Worm (Caenorhabditis elegans) whole organism, young adult: ENCODE results near the gene C56E10.3.

Experiments used
- B0336.3 ChIP-seq: fragments of 200-800 bp; sonication (Bioruptor generic); IDR thresholded peaks from 2 replicates; pipeline ENCODE4 v1.3.6; 2022; ENCODE audit warnings: missing genetic modification characterization, missing compliant biosample characterization
- D2030.7 ChIP-seq: fragments of 200-800 bp; sonication (Bioruptor generic); IDR thresholded peaks from 2 replicates; pipeline ENCODE4 v1.3.6; 2022; ENCODE audit warnings: missing genetic modification reagents, missing genetic modification characterization, missing compliant biosample characterization
- ama-1 ChIP-seq, 3 experiments: fragments of 150-350 bp in 1 of 3; sonication (generic microtip) in 2 of 3; optimal IDR thresholded peaks; 2 replicates each; lab custom pipeline; 2014 to 2018; ENCODE audit warnings: missing biosample characterization in 2 of 3, missing genetic modification characterization in 2 of 3, missing genetic modification reagents in 2 of 3
- cebp-1 ChIP-seq, 2 experiments: fragments of 200-800 bp in 1 of 2; sonication (Bioruptor generic) in 1 of 2; sonication (generic microtip) in 1 of 2; IDR thresholded peaks in 1 of 2; optimal IDR thresholded peaks in 1 of 2; 2 replicates each; pipeline versions ENCODE4 v1.3.6 to Lab custom; 2017 to 2022; ENCODE audit warnings: missing compliant biosample characterization in 2 of 2, missing genetic modification characterization in 2 of 2, mild to moderate bottlenecking in 1 of 2, missing genetic modification reagents in 1 of 2, moderate library complexity in 1 of 2
- cebp-2 ChIP-seq: fragments of 200-800 bp; sonication (Bioruptor generic); IDR thresholded peaks from 2 replicates; pipeline ENCODE4 v1.3.6; 2022; ENCODE audit warnings: missing genetic modification characterization, missing compliant biosample characterization
- ceh-58 ChIP-seq: fragments of 200-800 bp; sonication (Bioruptor generic); IDR thresholded peaks from 2 replicates; pipeline ENCODE4 v1.3.6; 2022; ENCODE audit warnings: missing genetic modification characterization, missing compliant biosample characterization
- gei-17 ChIP-seq: fragments of 200-800 bp; sonication (Bioruptor generic); optimal IDR thresholded peaks from 2 replicates; lab custom pipeline; 2018; ENCODE audit warnings: mild to moderate bottlenecking, missing genetic modification characterization, missing compliant biosample characterization
- hlh-12 ChIP-seq: sonication (generic microtip); optimal IDR thresholded peaks from 2 replicates; lab custom pipeline; 2016; ENCODE audit warnings: missing genetic modification characterization, missing compliant biosample characterization
- hsf-1 ChIP-seq: fragments of 200-800 bp; sonication (Bioruptor generic); IDR thresholded peaks from 2 replicates; pipeline ENCODE4 v1.3.6; 2022; ENCODE audit warnings: missing genetic modification reagents, missing genetic modification characterization, missing compliant biosample characterization
- rpc-1 ChIP-seq, 2 experiments: fragments of 150-350 bp in 1 of 2; sonication (generic microtip) in 1 of 2; optimal IDR thresholded peaks; 2 replicates each; lab custom pipeline; 2014 to 2018; ENCODE audit warnings: missing biosample characterization in 1 of 2, missing genetic modification characterization in 1 of 2, missing genetic modification reagents in 1 of 2, missing genotype in 1 of 2
- somi-1 ChIP-seq: fragments of 200-800 bp; sonication (Bioruptor generic); optimal IDR thresholded peaks from 2 replicates; lab custom pipeline; 2018; ENCODE audit warnings: mild to moderate bottlenecking, missing genetic modification characterization, missing compliant biosample characterization
- sptf-2 ChIP-seq: fragments of 200-800 bp; sonication (Bioruptor generic); optimal IDR thresholded peaks from 2 replicates; lab custom pipeline; 2018; ENCODE audit warnings: mild to moderate bottlenecking, missing genetic modification characterization, missing compliant biosample characterization

DNA sequence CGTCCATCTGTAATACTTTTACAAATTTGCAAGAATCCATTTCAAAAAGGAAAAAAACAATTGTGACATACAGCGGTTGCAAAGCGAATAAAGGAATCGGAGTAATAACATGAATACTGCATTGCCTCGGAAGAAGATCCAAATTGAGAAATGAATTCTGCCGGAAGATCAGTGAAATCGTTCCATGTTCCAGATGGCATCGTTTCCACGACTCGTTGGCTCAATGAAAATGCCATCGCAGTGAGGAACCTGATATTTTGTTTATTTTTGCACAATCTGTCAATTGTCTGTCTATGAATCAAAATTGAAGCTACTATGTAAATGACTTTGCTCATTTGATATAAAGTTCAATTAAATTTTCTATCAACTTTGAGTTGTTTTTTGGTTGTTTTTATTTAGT is 14.8 kb upstream of the C56E10.3 start:
- TF ChIP-seq sptf-2 (GFP tag; lab: Kevin White, UChicago) (no peak), D2030.7 (GFP tag; lab: Robert Waterston, UW) (no peak), somi-1 (GFP tag; lab: Kevin White, UChicago) (no peak), ceh-58 (GFP tag; lab: Robert Waterston, UW) (no peak), rpc-1 (optimal IDR thresholded peaks at IDR 0.05; lab: Kevin White, UChicago) (no peak), rpc-1 (tag; optimal IDR thresholded peaks at IDR 0.05; lab: Kevin White, UChicago) (no peak), ama-1 (optimal IDR thresholded peaks at IDR 0.05; lab: Kevin White, UChicago) (no peak), ama-1 (GFP tag; optimal IDR thresholded peaks at IDR 0.05; lab: Kevin White, UChicago) (no peak), hsf-1 (GFP tag; lab: Robert Waterston, UW) (no peak), B0336.3 (GFP tag; lab: Robert Waterston, UW) (no peak), cebp-2 (no peak), cebp-1 (GFP tag; IDR thresholded peaks at IDR 0.05; lab: Robert Waterston, UW) (no peak), cebp-1 (tag; optimal IDR thresholded peaks at IDR 0.05; lab: Kevin White, UChicago) (no peak), hlh-12 (no peak), gei-17 (no peak)
